Worm (Caenorhabditis elegans) whole organism, midembryonic: ENCODE data around the gene F48E8.2.

ENCODE experiments used
- T22C8.4 ChIP-seq: fragments of 200-800 bp; sonication (Bioruptor generic); IDR thresholded peaks from 2 replicates; pipeline ENCODE4 v1.3.6; 2022; ENCODE audit warnings: missing genetic modification characterization, missing compliant biosample characterization
- cog-1 ChIP-seq: sonication (generic microtip); optimal IDR thresholded peaks from 2 replicates; lab custom pipeline; 2016; ENCODE audit warnings: missing genetic modification characterization, missing compliant biosample characterization
- flt-1 ChIP-seq: fragments of 200-800 bp; sonication (Bioruptor generic); IDR thresholded peaks from 2 replicates; pipeline ENCODE4 v1.3.6; 2022; ENCODE audit warnings: missing genetic modification characterization, missing compliant biosample characterization
- klf-2 ChIP-seq: fragments of 200-800 bp; sonication (Bioruptor generic); conservative IDR thresholded peaks from 2 replicates; pipeline ENCODE4 v1.3.6; 2022; ENCODE audit warnings: missing genetic modification reagents, missing genetic modification characterization, missing compliant biosample characterization
- med-1 ChIP-seq: sonication (generic microtip); optimal IDR thresholded peaks from 2 replicates; lab custom pipeline; 2017; ENCODE audit warnings: missing genetic modification characterization, mild to moderate bottlenecking, missing compliant biosample characterization, antibody characterized with exemption, missing genetic modification reagents; ENCODE audit not compliant: insufficient read depth
- ref-1 ChIP-seq: fragments of 200-800 bp; sonication (Bioruptor generic); conservative IDR thresholded peaks from 2 replicates; pipeline ENCODE4 v1.3.6; 2022; ENCODE audit warnings: missing genetic modification reagents, missing genetic modification characterization, missing compliant biosample characterization
- tab-1 ChIP-seq: fragments of 200-800 bp; sonication (Bioruptor generic); IDR thresholded peaks from 2 replicates; pipeline ENCODE4 v1.3.6; 2022; ENCODE audit warnings: missing genetic modification characterization, missing compliant biosample characterization
- ztf-23 ChIP-seq: fragments of 200-800 bp; sonication (Bioruptor generic); IDR thresholded peaks from 2 replicates; pipeline ENCODE4 v1.3.6; 2022; ENCODE audit warnings: missing genetic modification reagents, missing genetic modification characterization, missing compliant biosample characterization
- ztf-29 ChIP-seq: fragments of 200-800 bp; sonication (Bioruptor generic); IDR thresholded peaks from 2 replicates; pipeline ENCODE4 v1.3.6; 2022; ENCODE audit warnings: missing genetic modification reagents, missing genetic modification characterization, missing compliant biosample characterization

Gene F48E8.2

ce11 chrIII:5438064-5438463 is 26.1 kb upstream of the F48E8.2 start:
- no peak for TF ChIP-seq ztf-23
- TF ChIP-seq tab-1 (GFP tag; lab: Robert Waterston, UW): no peak
- no peak for TF ChIP-seq ref-1 (GFP tag; lab: Robert Waterston, UW)
- no peak for TF ChIP-seq med-1
- no peak for TF ChIP-seq T22C8.4 (GFP tag; lab: Robert Waterston, UW)

ce11 chrIII:5440540-5440939 is 23.6 kb upstream of the F48E8.2 start, which contains the start of gene W03A5.6:
Gene W03A5.6, minus strand, starts transcription at chrIII:5440640.
- TF ChIP-seq tab-1 (GFP tag; lab: Robert Waterston, UW): no peak
- TF ChIP-seq med-1: no peak
- TF ChIP-seq ztf-29 (GFP tag; lab: Robert Waterston, UW): no peak
- TF ChIP-seq klf-2 (GFP tag; lab: Robert Waterston, UW): no peak

DNA sequence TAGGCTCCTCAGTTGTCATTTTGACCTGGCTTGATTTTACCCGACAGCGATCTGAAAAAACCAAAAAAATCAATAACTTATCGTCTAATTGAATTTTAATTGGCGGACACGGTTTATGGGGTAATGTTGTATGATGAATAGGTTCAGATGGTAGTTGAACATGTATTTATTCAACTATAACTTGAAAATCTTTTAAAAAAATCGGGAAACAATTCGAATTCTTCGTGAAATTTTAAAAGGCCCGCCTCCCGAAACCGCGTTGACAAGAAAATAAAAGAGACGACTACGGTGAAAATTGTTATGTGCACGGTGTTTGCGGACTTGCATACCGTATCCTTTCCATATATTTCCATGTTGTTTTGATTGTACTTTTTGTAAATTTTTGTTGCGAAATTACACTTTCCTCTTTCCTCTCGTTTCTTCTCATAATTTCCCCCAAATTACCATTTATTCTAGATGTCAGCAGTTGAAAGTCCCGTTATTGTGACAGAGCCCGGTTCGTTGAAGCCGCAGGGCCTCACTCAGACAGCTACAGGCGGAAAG is 21.4 kb upstream of the F48E8.2 start, which contains the start of the genes T24G10.2 and disl-2:
TSS of gene T24G10.2 (minus strand) at position 51 of the 543 bp plus-strand sequence.
TSS of gene disl-2 (plus strand) at position 457 of the 543 bp plus-strand sequence.
- TF ChIP-seq klf-2 (GFP tag; lab: Robert Waterston, UW) (no peak), cog-1 (tag; lab: Kevin White, UChicago) (peak; percentile 38), ref-1 (GFP tag; lab: Robert Waterston, UW) (no peak), T22C8.4 (GFP tag; lab: Robert Waterston, UW) (peak; percentile 37; the same call in 1 of the 2 replicates)

ce11 chrIII:5448177-5448576 is 16.0 kb upstream of the F48E8.2 start, which contains the start of gene skpt-1:
Gene skpt-1, minus strand, starts transcription at chrIII:5448395.
- TF ChIP-seq tab-1 (GFP tag; lab: Robert Waterston, UW) (no peak), ref-1 (GFP tag; lab: Robert Waterston, UW) (no peak), med-1 (no peak), ztf-29 (GFP tag; lab: Robert Waterston, UW) (no peak), cog-1 (tag; lab: Kevin White, UChicago) (no peak), klf-2 (GFP tag; lab: Robert Waterston, UW) (no peak), flt-1 (no peak), T22C8.4 (GFP tag; lab: Robert Waterston, UW) (no peak), ztf-23 (no peak)

DNA sequence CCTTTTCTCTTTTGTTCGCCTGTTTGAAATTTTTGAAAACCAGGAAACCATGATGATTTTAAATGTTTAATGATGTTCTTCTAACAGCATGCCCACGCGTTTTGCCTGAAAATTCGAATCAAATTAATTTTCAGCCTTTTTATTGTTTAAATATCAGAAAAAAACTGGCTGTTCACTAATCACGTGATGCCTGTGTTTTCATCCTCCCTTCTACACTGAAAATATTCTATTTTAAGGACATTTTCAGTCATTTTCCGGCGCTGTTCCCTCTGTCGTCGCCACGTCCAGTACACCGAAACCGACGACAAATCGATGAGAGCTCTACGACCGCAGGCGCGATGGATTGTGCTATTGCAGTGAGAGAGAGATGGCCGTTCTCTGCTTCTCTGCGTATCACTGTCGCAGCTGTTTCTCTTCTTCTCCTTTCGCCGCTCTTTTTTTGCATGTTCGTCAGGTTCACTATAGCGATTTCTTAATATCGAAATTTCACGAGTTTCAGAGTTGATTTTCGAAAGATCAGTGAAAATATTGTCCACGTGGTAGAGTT is 14.3 kb upstream of the F48E8.2 start, which contains the start of gene F48E8.8:
TSS of gene F48E8.8 (minus strand) at position 51 of the 547 bp plus-strand sequence.
- no peak for TF ChIP-seq ztf-23
- TF ChIP-seq T22C8.4 (GFP tag; lab: Robert Waterston, UW): peak; percentile 56
- no peak for TF ChIP-seq ztf-29 (GFP tag; lab: Robert Waterston, UW)
- no peak for TF ChIP-seq flt-1

DNA sequence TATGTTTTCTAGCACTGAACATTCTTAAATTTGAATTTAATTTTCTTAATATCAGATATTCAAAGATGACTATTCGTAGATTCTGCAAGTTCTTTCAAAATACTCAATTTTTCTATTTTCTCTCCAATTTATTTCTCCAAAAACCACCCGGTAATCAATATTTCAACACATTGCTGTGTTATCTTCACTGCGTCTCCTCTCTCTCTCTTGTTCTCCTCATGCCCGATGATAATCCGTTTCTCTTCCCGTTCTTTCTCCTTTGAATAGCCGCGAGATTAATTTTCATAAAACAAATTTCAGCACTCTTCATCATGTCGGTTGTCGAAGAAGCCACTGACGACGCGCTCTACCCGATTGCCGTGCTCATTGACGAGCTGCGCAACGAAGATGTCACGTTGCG is 13.7 kb upstream of the F48E8.2 start, which contains the start of gene paa-1:
TSS of gene paa-1 (plus strand) at position 301 of the 400 bp plus-strand sequence.
- no peak for TF ChIP-seq ref-1 (GFP tag; lab: Robert Waterston, UW)
- no peak for TF ChIP-seq ztf-23
- no peak for TF ChIP-seq klf-2 (GFP tag; lab: Robert Waterston, UW)
- TF ChIP-seq T22C8.4 (GFP tag; lab: Robert Waterston, UW): no peak
- TF ChIP-seq flt-1: no peak
- TF ChIP-seq ztf-29 (GFP tag; lab: Robert Waterston, UW): no peak
- TF ChIP-seq med-1: no peak
- no peak for TF ChIP-seq cog-1 (tag; lab: Kevin White, UChicago)
- no peak for TF ChIP-seq tab-1 (GFP tag; lab: Robert Waterston, UW)

ce11 chrIII:5453290-5453689 is 10.9 kb upstream of the F48E8.2 start, which contains the start of gene F48E8.4:
Gene F48E8.4, plus strand, starts transcription at chrIII:5453590.
- TF ChIP-seq klf-2 (GFP tag; lab: Robert Waterston, UW): no peak
- TF ChIP-seq ztf-23: no peak
- TF ChIP-seq T22C8.4 (GFP tag; lab: Robert Waterston, UW): no peak
- no peak for TF ChIP-seq cog-1 (tag; lab: Kevin White, UChicago)
- no peak for TF ChIP-seq ref-1 (GFP tag; lab: Robert Waterston, UW)
- TF ChIP-seq tab-1 (GFP tag; lab: Robert Waterston, UW): no peak
- TF ChIP-seq med-1: no peak
- TF ChIP-seq ztf-29 (GFP tag; lab: Robert Waterston, UW): no peak
- TF ChIP-seq flt-1: no peak

ce11 chrIII:5461079-5461478 is 3.1 kb upstream of the F48E8.2 start, which contains the start of gene F48E8.3:
Gene F48E8.3, plus strand, starts transcription at chrIII:5461379.
- no peak for TF ChIP-seq ztf-29 (GFP tag; lab: Robert Waterston, UW)
- no peak for TF ChIP-seq ref-1 (GFP tag; lab: Robert Waterston, UW)
- TF ChIP-seq T22C8.4 (GFP tag; lab: Robert Waterston, UW): no peak
- no peak for TF ChIP-seq flt-1
- TF ChIP-seq cog-1 (tag; lab: Kevin White, UChicago): no peak
- TF ChIP-seq med-1: no peak
- no peak for TF ChIP-seq klf-2 (GFP tag; lab: Robert Waterston, UW)
- TF ChIP-seq tab-1 (GFP tag; lab: Robert Waterston, UW): no peak
- TF ChIP-seq ztf-23: no peak

DNA sequence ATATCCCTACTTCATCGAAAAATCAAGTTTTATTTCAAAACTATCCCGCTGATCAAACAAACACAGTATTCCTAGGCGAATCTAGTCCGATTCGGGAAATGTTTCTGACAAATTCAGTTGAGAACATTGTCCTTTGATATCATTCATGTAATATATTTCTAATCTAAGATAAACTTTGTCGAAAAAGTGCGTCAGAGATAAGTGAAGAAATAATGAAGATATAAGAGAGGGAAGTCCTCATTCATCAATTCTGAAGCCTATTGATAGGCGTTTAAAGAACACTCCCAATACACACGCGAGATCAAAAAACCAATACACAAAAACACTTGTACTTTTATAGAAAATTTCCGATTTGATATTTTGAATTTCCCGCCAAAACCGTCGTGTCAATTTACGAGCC is 673 bp downstream of the F48E8.2 start:
- no peak for TF ChIP-seq flt-1
- no peak for TF ChIP-seq klf-2 (GFP tag; lab: Robert Waterston, UW)
- no peak for TF ChIP-seq ztf-29 (GFP tag; lab: Robert Waterston, UW)
- no peak for TF ChIP-seq T22C8.4 (GFP tag; lab: Robert Waterston, UW)
- TF ChIP-seq ref-1 (GFP tag; lab: Robert Waterston, UW): no peak
- TF ChIP-seq med-1: no peak
- TF ChIP-seq cog-1 (tag; lab: Kevin White, UChicago): no peak
- TF ChIP-seq ztf-23: no peak
- TF ChIP-seq tab-1 (GFP tag; lab: Robert Waterston, UW): no peak

- TF ChIP-seq med-1 (no peak), ztf-29 (GFP tag; lab: Robert Waterston, UW) (no peak), cog-1 (tag; lab: Kevin White, UChicago) (no peak), ref-1 (GFP tag; lab: Robert Waterston, UW) (no peak), klf-2 (GFP tag; lab: Robert Waterston, UW) (no peak), ztf-23 (no peak), tab-1 (GFP tag; lab: Robert Waterston, UW) (no peak), flt-1 (no peak), T22C8.4 (GFP tag; lab: Robert Waterston, UW) (no peak)
These were observed 4.9 kb downstream of the F48E8.2 start for ce11 chrIII:5469090-5469489.
